Fruit fly (Drosophila melanogaster): ENCODE results near the gene SpdS.

Gene SpdS

dm6 chr3R:9605084-9605483 lies 26.4 kb upstream of the SpdS start (continued):
- TF ChIP-seq CG31627 (GFP tag; optimal IDR thresholded peaks at IDR 0.05): peak; percentile 54
- TF ChIP-seq CG11294 (GFP tag; IDR thresholded peaks at IDR 0.05): no peak
- TF ChIP-seq Sox15 (GFP tag; optimal IDR thresholded peaks at IDR 0.05): no peak
- TF ChIP-seq acj6 (GFP tag; optimal IDR thresholded peaks at IDR 0.05): peak; percentile 62
- TF ChIP-seq CG4318 (GFP tag; optimal IDR thresholded peaks at IDR 0.05): no peak
- TF ChIP-seq Smox (GFP tag; optimal IDR thresholded peaks at IDR 0.05): peak; percentile 53
- TF ChIP-seq CG6276 (GFP tag; optimal IDR thresholded peaks at IDR 0.05): no peak
- peak; percentile 61 for TF ChIP-seq achi (GFP tag; optimal IDR thresholded peaks at IDR 0.05)

DNA sequence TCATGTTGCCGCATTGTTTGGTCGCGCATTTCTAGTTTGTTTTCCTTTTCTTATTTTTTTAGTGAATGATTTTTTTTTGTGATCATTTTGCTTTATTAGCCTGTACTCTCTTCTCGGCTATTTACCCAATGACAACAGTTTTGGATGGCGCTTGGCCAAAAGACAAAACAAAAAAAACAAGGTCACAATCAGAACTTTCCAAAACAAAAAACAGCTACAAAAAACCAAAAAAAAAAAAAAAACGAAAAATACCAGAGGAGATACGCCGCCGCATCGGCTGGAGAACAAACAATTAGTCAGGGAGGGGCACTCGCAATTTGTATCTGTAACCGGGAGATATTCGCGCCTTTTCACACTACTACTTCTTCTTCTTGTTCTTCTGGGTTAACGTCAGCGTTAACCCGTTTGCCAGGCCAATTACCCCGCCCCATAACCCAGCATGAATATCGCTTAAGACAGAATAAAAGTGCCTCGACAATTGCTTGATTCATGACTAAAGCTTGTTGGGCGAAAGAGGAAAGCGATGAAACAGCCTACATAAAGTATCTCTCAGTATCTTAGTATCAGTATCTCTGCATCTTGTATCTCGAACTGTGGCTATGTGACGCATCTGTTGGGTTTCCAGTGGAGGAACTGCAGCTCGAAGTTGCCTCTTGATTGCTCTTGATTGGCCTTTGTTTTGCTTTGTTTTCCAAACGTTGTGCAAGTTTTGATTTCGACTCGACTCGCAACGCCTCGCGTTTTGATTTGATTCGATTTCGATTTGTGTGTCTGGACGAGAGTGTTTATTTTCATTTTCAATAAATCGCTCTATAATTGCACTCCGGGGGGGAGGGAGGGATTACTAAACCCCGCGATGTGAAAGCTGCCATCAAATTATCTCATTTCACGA lies 24.3 kb upstream of the SpdS start:
- peak; percentile 53 for TF ChIP-seq svp (GFP tag)
- TF ChIP-seq Eip78C (GFP tag): peak; percentile 44
- no peak for TF ChIP-seq Hr39 (GFP tag; optimal IDR thresholded peaks at IDR 0.05)
- TF ChIP-seq pdm3 (GFP tag; optimal IDR thresholded peaks at IDR 0.05): no peak
- peak; percentile 3 to 7 for TF ChIP-seq ss (GFP tag; optimal IDR thresholded peaks at IDR 0.05)
- TF ChIP-seq esn (GFP tag; optimal IDR thresholded peaks at IDR 0.05): no peak
- TF ChIP-seq CG34406 (GFP tag; optimal IDR thresholded peaks at IDR 0.05): no peak
- no peak for TF ChIP-seq Smox (GFP tag; optimal IDR thresholded peaks at IDR 0.05)
- peak; percentile 27 for TF ChIP-seq CG6854 (GFP tag; optimal IDR thresholded peaks at IDR 0.05)
- no peak for TF ChIP-seq CG15336 (GFP tag; IDR thresholded peaks at IDR 0.05)
- TF ChIP-seq fkh (GFP tag; optimal IDR thresholded peaks at IDR 0.05): peak; percentile 53

DNA sequence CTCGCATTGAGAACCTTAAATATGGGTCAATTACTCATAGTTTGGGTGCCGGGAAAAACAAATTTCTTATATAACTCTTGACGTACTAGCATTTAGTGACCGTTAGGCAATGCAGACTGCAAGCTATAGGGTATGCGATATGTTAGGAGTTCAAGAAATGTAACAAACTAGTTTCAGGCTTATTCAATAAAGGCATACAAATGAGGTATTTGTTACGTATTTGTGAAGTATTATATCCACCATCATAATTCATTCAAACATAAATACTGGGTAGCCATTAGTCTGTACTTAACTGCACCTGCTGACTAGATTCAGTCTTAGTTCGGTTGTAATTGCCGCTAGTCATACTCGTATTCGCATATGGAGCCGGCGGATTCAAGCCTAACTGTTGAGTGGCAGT lies 23.2 kb upstream of the SpdS start:
- no peak for TF ChIP-seq Met (GFP tag; optimal IDR thresholded peaks at IDR 0.05)
- TF ChIP-seq Lpt (GFP tag; optimal IDR thresholded peaks at IDR 0.05): no peak
- TF ChIP-seq Smox (GFP tag; optimal IDR thresholded peaks at IDR 0.05): no peak
- no peak for TF ChIP-seq cyc (GFP tag; optimal IDR thresholded peaks at IDR 0.05)
- TF ChIP-seq fd59A (GFP tag; optimal IDR thresholded peaks at IDR 0.05): no peak
- TF ChIP-seq Ets96B (tag; optimal IDR thresholded peaks at IDR 0.05): no peak
- TF ChIP-seq CG32006 (GFP tag; optimal IDR thresholded peaks at IDR 0.05): peak; percentile 23
- TF ChIP-seq acj6 (GFP tag; optimal IDR thresholded peaks at IDR 0.05): no peak

DNA sequence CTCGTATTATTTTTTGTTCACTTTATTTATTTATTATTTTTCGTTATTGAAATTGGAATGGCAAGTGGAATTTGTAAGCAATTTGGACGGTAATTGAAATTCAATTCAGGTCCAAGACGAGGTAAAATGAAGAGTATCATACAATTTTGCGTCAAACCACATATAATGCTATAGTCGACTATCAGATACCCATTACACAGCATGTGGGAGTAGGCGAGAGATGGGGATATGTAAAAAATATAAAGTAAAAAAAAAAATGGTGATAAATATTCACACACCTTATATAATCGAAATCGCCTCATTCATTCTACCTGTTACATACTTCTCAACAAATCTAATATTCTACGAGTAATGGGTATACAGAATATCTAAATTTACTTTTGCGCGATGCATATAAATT lies 19.2 kb upstream of the SpdS start:
- TF ChIP-seq esn (GFP tag; optimal IDR thresholded peaks at IDR 0.05) (peak; percentile 35), Hr4 (GFP tag; optimal IDR thresholded peaks at IDR 0.05) (no peak), CG6276 (GFP tag; optimal IDR thresholded peaks at IDR 0.05) (no peak), cyc (GFP tag; optimal IDR thresholded peaks at IDR 0.05) (peak; percentile 4), Hr39 (GFP tag; optimal IDR thresholded peaks at IDR 0.05) (peak; percentile 8), Eip78C (GFP tag) (peak; percentile 54), topi (GFP tag; optimal IDR thresholded peaks at IDR 0.05) (peak; percentile 23), CG11762 (GFP tag; optimal IDR thresholded peaks at IDR 0.05; ENCODE audit: insufficient read depth) (no peak), Sox102F (GFP tag; optimal IDR thresholded peaks at IDR 0.05) (peak; percentile 3), Met (GFP tag; optimal IDR thresholded peaks at IDR 0.05) (peak; percentile 28), CG6808 (GFP tag; optimal IDR thresholded peaks at IDR 0.05) (no peak), vri (GFP tag; optimal IDR thresholded peaks at IDR 0.05) (peak; percentile 39), Smox (GFP tag; optimal IDR thresholded peaks at IDR 0.05) (peak; percentile 13), CG6163 (GFP tag; IDR thresholded peaks at IDR 0.05) (peak; percentile 34; the same call in 1 of the 3 replicates), ss (GFP tag; optimal IDR thresholded peaks at IDR 0.05) (no peak), svp (GFP tag) (peak; percentile 19), CG31627 (GFP tag; optimal IDR thresholded peaks at IDR 0.05) (peak; percentile 11), lz (GFP tag; optimal IDR thresholded peaks at IDR 0.05) (peak; percentile 10)

- TF ChIP-seq CG3919 (GFP tag; optimal IDR thresholded peaks at IDR 0.05) (peak; percentile 89), CG6808 (GFP tag; optimal IDR thresholded peaks at IDR 0.05) (peak; percentile 20), CG8632 (GFP tag; optimal IDR thresholded peaks at IDR 0.05) (peak; percentile 74), Blimp-1 (GFP tag; optimal IDR thresholded peaks at IDR 0.05) (peak; percentile 65), CG11762 (GFP tag; optimal IDR thresholded peaks at IDR 0.05; ENCODE audit: insufficient read depth) (peak; percentile 81), dsx (GFP tag; optimal IDR thresholded peaks at IDR 0.05; ENCODE audit: poor library complexity, severe bottlenecking) (peak; percentile 3), pdm3 (GFP tag; optimal IDR thresholded peaks at IDR 0.05) (peak; percentile 88), Sox15 (GFP tag; optimal IDR thresholded peaks at IDR 0.05) (peak; percentile 64), CG6792 (GFP tag; optimal IDR thresholded peaks at IDR 0.05) (peak; percentile 79), esn (GFP tag; optimal IDR thresholded peaks at IDR 0.05) (peak; percentile 92), topi (GFP tag; optimal IDR thresholded peaks at IDR 0.05) (peak; percentile 90), CG3032 (tag; optimal IDR thresholded peaks at IDR 0.05) (peak; percentile 40), lz (GFP tag; optimal IDR thresholded peaks at IDR 0.05) (peak; percentile 86), Hr4 (GFP tag; optimal IDR thresholded peaks at IDR 0.05) (peak; percentile 91), CG11294 (GFP tag; IDR thresholded peaks at IDR 0.05) (peak; percentile 89), CG32006 (GFP tag; optimal IDR thresholded peaks at IDR 0.05) (peak; percentile 88), Gug (GFP tag; IDR thresholded peaks at IDR 0.05) (peak; percentile 87), CG31627 (GFP tag; optimal IDR thresholded peaks at IDR 0.05) (peak; percentile 85), Eip93F (GFP tag; optimal IDR thresholded peaks at IDR 0.05) (peak; percentile 78)
Measured at dm6 chr3R:9613124-9613523, 18.3 kb upstream of the SpdS start.

All from whole organism, prepupa.